Worm (Caenorhabditis elegans): ENCODE results near the gene skr-20.

skr-20 gene

ce11 chrX:13189861-13190260 lies 33.5 kb downstream of the skr-20 start, which contains the start of gene cwp-5:
TSS of gene cwp-5 (minus strand) at chrX:13189961.
- no peak for TF ChIP-seq tlf-1 (GFP tag; optimal IDR thresholded peaks at IDR 0.05)
- no peak for TF ChIP-seq bed-1 (GFP tag; IDR thresholded peaks at IDR 0.05)
- TF ChIP-seq nfya-1 (tag; optimal IDR thresholded peaks at IDR 0.05; ENCODE audit: borderline replicate concordance, insufficient read depth) = no peak
- TF ChIP-seq nhr-90 (tag; optimal IDR thresholded peaks at IDR 0.05) = no peak
- no peak for TF ChIP-seq F22D6.2 (tag; optimal IDR thresholded peaks at IDR 0.05)

- no peak for TF ChIP-seq ceh-58 (GFP tag; IDR thresholded peaks at IDR 0.05)
- no peak for TF ChIP-seq K12H6.12 (tag; optimal IDR thresholded peaks at IDR 0.05)
- no peak for TF ChIP-seq akir-1 (GFP tag; optimal IDR thresholded peaks at IDR 0.05)
- no peak for TF ChIP-seq aptf-2 (GFP tag; conservative IDR thresholded peaks at IDR 0.05)
Measured at ce11 chrX:13182012-13182411, 41.3 kb downstream of the skr-20 start.

ce11 chrX:13178347-13178746 lies 45.0 kb downstream of the skr-20 start, which contains the start of gene nlp-3:
TSS of gene nlp-3 (minus strand) at chrX:13178447.
- TF ChIP-seq cebp-1 (GFP tag; IDR thresholded peaks at IDR 0.05) = no peak
- TF ChIP-seq cebp-1 (tag; optimal IDR thresholded peaks at IDR 0.05) = no peak
- no peak for TF ChIP-seq madf-10 (tag; optimal IDR thresholded peaks at IDR 0.05)
- no peak for TF ChIP-seq mes-4 (tag; optimal IDR thresholded peaks at IDR 0.05)
- TF ChIP-seq nhr-179 (tag; optimal IDR thresholded peaks at IDR 0.05) = no peak
- TF ChIP-seq T26A5.8 (tag; optimal IDR thresholded peaks at IDR 0.05) = no peak
- TF ChIP-seq F10E7.11 (tag; optimal IDR thresholded peaks at IDR 0.05) = no peak
- no peak for TF ChIP-seq atf-7 (tag; optimal IDR thresholded peaks at IDR 0.05)
- TF ChIP-seq egrh-3 (GFP tag; IDR thresholded peaks at IDR 0.05) = no peak
- no peak for TF ChIP-seq rpc-1 (optimal IDR thresholded peaks at IDR 0.05)
- no peak for TF ChIP-seq rpc-1 (tag; optimal IDR thresholded peaks at IDR 0.05)

DNA sequence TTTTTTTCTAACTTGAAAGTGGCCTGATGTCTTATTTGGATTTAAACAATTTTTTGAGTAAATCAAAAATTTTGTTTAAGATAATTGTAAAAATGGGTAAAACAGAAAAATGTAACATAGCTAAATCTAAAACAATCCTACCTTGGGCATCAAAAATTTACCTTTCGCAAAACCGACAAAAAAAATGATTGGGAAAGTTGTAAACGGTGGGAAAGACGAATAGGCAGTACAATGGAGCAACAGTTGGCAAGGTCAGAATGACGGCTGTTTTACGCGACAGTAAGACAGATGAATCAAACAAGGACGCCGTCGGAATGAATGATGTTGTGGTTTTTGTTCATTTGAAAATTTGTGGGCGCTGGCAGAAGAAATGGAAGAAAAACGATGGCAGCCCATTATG lies 48.9 kb downstream of the skr-20 start:
- no peak for TF ChIP-seq F39B2.1 (GFP tag; IDR thresholded peaks at IDR 0.05)
- TF ChIP-seq bed-2 (GFP tag; IDR thresholded peaks at IDR 0.05) = no peak
- TF ChIP-seq tbx-9 (tag; optimal IDR thresholded peaks at IDR 0.05; ENCODE audit: borderline replicate concordance) = no peak
- no peak for TF ChIP-seq ztf-22 (GFP tag; optimal IDR thresholded peaks at IDR 0.05)
- no peak for TF ChIP-seq F57A8.1 (GFP tag; optimal IDR thresholded peaks at IDR 0.05)
- no peak for TF ChIP-seq sdz-38 (tag; optimal IDR thresholded peaks at IDR 0.05)
- no peak for TF ChIP-seq somi-1 (GFP tag; optimal IDR thresholded peaks at IDR 0.05)
- no peak for TF ChIP-seq madf-3 (GFP tag; IDR thresholded peaks at IDR 0.05)
- no peak for TF ChIP-seq let-607 (tag; optimal IDR thresholded peaks at IDR 0.05)
- no peak for TF ChIP-seq F57C9.4 (tag; optimal IDR thresholded peaks at IDR 0.05)

Measured in whole organism, young adult.